Comparison of ENCODE assay signal across 1 fruit fly cellular context in genomic region chr2L:3475948-3476347, dm6.
TF ChIP-seq lines count a peak whose summit lies in the region.

No protein-coding gene starts in this region.

TF ChIP-seq in whole organism, embryonic, 481 proteins besides CTCF, POLR2A, EP300 and RAD21 (continued from another document):
- TF ChIP-seq C15 (GFP tag; IDR thresholded peaks at IDR 0.05; lab: Robert Waterston, UW) = no peak
- TF ChIP-seq CG13287 (GFP tag; IDR thresholded peaks at IDR 0.05; lab: Robert Waterston, UW; ENCODE audit: partially characterized antibody) = no peak
- TF ChIP-seq HLHmδ (GFP tag; optimal IDR thresholded peaks at IDR 0.05; lab: Kevin White, UChicago) = no peak
- TF ChIP-seq nerfin-2 (GFP tag; IDR thresholded peaks at IDR 0.05; lab: Robert Waterston, UW; ENCODE audit: partially characterized antibody) = no peak
- TF ChIP-seq CG2875 (GFP tag; optimal IDR thresholded peaks at IDR 0.05; lab: Kevin White, UChicago) = no peak
- no peak for TF ChIP-seq GATAe (GFP tag; conservative IDR thresholded peaks at IDR 0.05; lab: Robert Waterston, UW)
- no peak for TF ChIP-seq ato (GFP tag; IDR thresholded peaks at IDR 0.05; lab: Robert Waterston, UW; ENCODE audit: partially characterized antibody)
- no peak for TF ChIP-seq CG7271 (tag; optimal IDR thresholded peaks at IDR 0.05; lab: Kevin White, UChicago)
- peak; percentile 52 for TF ChIP-seq Fer3 (tag; optimal IDR thresholded peaks at IDR 0.05; lab: Kevin White, UChicago)
- TF ChIP-seq bowl (GFP tag; IDR thresholded peaks at IDR 0.05; lab: Robert Waterston, UW) = no peak
- no peak for TF ChIP-seq CG11093 (GFP tag; IDR thresholded peaks at IDR 0.05; lab: Robert Waterston, UW)
- TF ChIP-seq Nf-YB (GFP tag; optimal IDR thresholded peaks at IDR 0.05; lab: Kevin White, UChicago) = no peak
- TF ChIP-seq Sry-β (GFP tag; optimal IDR thresholded peaks at IDR 0.05; lab: Kevin White, UChicago) = no peak
- TF ChIP-seq B-H1 (GFP tag; IDR thresholded peaks at IDR 0.05; lab: Robert Waterston, UW) = peak; percentile 34; the same call in 2 of the 3 replicates
- no peak for TF ChIP-seq gsb-n (tag; optimal IDR thresholded peaks at IDR 0.05; lab: Kevin White, UChicago)
- TF ChIP-seq z (GFP tag; IDR thresholded peaks at IDR 0.05; lab: Robert Waterston, UW) = no peak
- no peak for TF ChIP-seq CG16815 (GFP tag; optimal IDR thresholded peaks at IDR 0.05; lab: Kevin White, UChicago)
- TF ChIP-seq emc (GFP tag; optimal IDR thresholded peaks at IDR 0.05; lab: Kevin White, UChicago) = no peak
- TF ChIP-seq CG10431 (GFP tag; optimal IDR thresholded peaks at IDR 0.05; lab: Kevin White, UChicago) = no peak
- peak; percentile 58 for TF ChIP-seq Six4 (GFP tag; optimal IDR thresholded peaks at IDR 0.05; lab: Kevin White, UChicago)
- no peak for TF ChIP-seq Sin3A (optimal IDR thresholded peaks at IDR 0.05; lab: Kevin White, UChicago)
- TF ChIP-seq Med (GFP tag; lab: Kevin White, UChicago) = peak; percentile 77
- TF ChIP-seq pros (GFP tag; optimal IDR thresholded peaks at IDR 0.05; lab: Kevin White, UChicago) = no peak
- no peak for TF ChIP-seq CG33213 (GFP tag; optimal IDR thresholded peaks at IDR 0.05; lab: Kevin White, UChicago)
- TF ChIP-seq CG31224 (GFP tag; IDR thresholded peaks at IDR 0.05; lab: Robert Waterston, UW) = no peak
- peak; percentile 73 for TF ChIP-seq grau (tag; optimal IDR thresholded peaks at IDR 0.05; lab: Kevin White, UChicago)
- TF ChIP-seq NK7.1 (GFP tag; optimal IDR thresholded peaks at IDR 0.05; lab: Kevin White, UChicago) = peak; percentile 29
- 0 out of 3 replicates have a peak, but pooled peaks have one; percentile 44 for TF ChIP-seq H15 (GFP tag; IDR thresholded peaks at IDR 0.05; lab: Robert Waterston, UW)
- no peak for TF ChIP-seq pb (GFP tag; optimal IDR thresholded peaks at IDR 0.05; lab: Kevin White, UChicago)
- TF ChIP-seq danr (GFP tag; IDR thresholded peaks at IDR 0.05; lab: Robert Waterston, UW) = peak; percentile 56; the same call in 1 of the 2 replicates
- TF ChIP-seq Hsf (GFP tag; optimal IDR thresholded peaks at IDR 0.05; lab: Kevin White, UChicago) = peak; percentile 70
- TF ChIP-seq twi (tag; optimal IDR thresholded peaks at IDR 0.05; lab: Kevin White, UChicago) = no peak
- TF ChIP-seq klu (GFP tag; IDR thresholded peaks at IDR 0.05; lab: Robert Waterston, UW) = peak; percentile 37; the same call in 1 of the 2 replicates
- no peak for TF ChIP-seq wdn (GFP tag; IDR thresholded peaks at IDR 0.05; lab: Robert Waterston, UW)
- no peak for TF ChIP-seq TFAM (GFP tag; optimal IDR thresholded peaks at IDR 0.05; lab: Kevin White, UChicago)
- no peak for TF ChIP-seq Dip2 (GFP tag; IDR thresholded peaks at IDR 0.05; lab: Robert Waterston, UW)
- no peak for TF ChIP-seq CG31365 (tag; optimal IDR thresholded peaks at IDR 0.05; lab: Kevin White, UChicago)
- TF ChIP-seq sisA (GFP tag; IDR thresholded peaks at IDR 0.05; lab: Robert Waterston, UW) = peak; percentile 44
- TF ChIP-seq Gsc (GFP tag; IDR thresholded peaks at IDR 0.05; lab: Robert Waterston, UW) = no peak
- TF ChIP-seq CG17568 (GFP tag; optimal IDR thresholded peaks at IDR 0.05; lab: Kevin White, UChicago) = peak; percentile 66
- TF ChIP-seq Mes4 (GFP tag; optimal IDR thresholded peaks at IDR 0.05; lab: Kevin White, UChicago) = no peak
- TF ChIP-seq CG12659 (GFP tag; optimal IDR thresholded peaks at IDR 0.05; lab: Kevin White, UChicago) = peak; percentile 70
- no peak for TF ChIP-seq gce (GFP tag; IDR thresholded peaks at IDR 0.05; lab: Robert Waterston, UW)
- no peak for TF ChIP-seq insv (GFP tag; optimal IDR thresholded peaks at IDR 0.05; lab: Kevin White, UChicago)
- TF ChIP-seq CG9817 (tag; optimal IDR thresholded peaks at IDR 0.05; lab: Kevin White, UChicago) = peak; percentile 72
- TF ChIP-seq CG9727 (GFP tag; optimal IDR thresholded peaks at IDR 0.05; lab: Kevin White, UChicago) = peak; percentile 62
- no peak for TF ChIP-seq nom (GFP tag; optimal IDR thresholded peaks at IDR 0.05; lab: Kevin White, UChicago)
- no peak for TF ChIP-seq Hr39 (optimal IDR thresholded peaks at IDR 0.05; lab: Kevin White, UChicago)
- peak; percentile 82 for TF ChIP-seq Ptx1 (GFP tag; IDR thresholded peaks at IDR 0.05; lab: Robert Waterston, UW)
- TF ChIP-seq Max (GFP tag; optimal IDR thresholded peaks at IDR 0.05; lab: Kevin White, UChicago) = peak; percentile 29
- TF ChIP-seq CG8290 (GFP tag; optimal IDR thresholded peaks at IDR 0.05; lab: Kevin White, UChicago) = no peak
- peak in 1 of 2 experiments; percentile 35 for TF ChIP-seq CG8290 (tag; optimal IDR thresholded peaks at IDR 0.05; lab: Kevin White, UChicago)
- TF ChIP-seq luna (GFP tag; optimal IDR thresholded peaks at IDR 0.05; lab: Kevin White, UChicago) = no peak
- no peak for TF ChIP-seq Lhr (GFP tag; optimal IDR thresholded peaks at IDR 0.05; lab: Kevin White, UChicago)
- TF ChIP-seq Lim3 (GFP tag; IDR thresholded peaks at IDR 0.05; lab: Robert Waterston, UW) = no peak
- TF ChIP-seq lab (GFP tag; optimal IDR thresholded peaks at IDR 0.05; lab: Kevin White, UChicago) = peak; percentile 70
- TF ChIP-seq CG3407 (GFP tag; optimal IDR thresholded peaks at IDR 0.05; lab: Kevin White, UChicago) = peak; percentile 6
- TF ChIP-seq CG10366 (GFP tag; IDR thresholded peaks at IDR 0.05; lab: Robert Waterston, UW) = no peak
- peak; percentile 49; the same call in 1 of the 2 replicates for TF ChIP-seq CG14014 (GFP tag; IDR thresholded peaks at IDR 0.05; lab: Robert Waterston, UW)
